Worm (Caenorhabditis elegans): ENCODE data around the gene fbxa-174.

ce11 chrV:17601520-17601919, 43.2 kb upstream of the fbxa-174 start, which contains the start of gene ztf-25:
- TF ChIP-seq unc-62 (GFP tag; optimal IDR thresholded peaks at IDR 0.05 in 1 of 2): no peak
- TF ChIP-seq unc-62 (tag; optimal IDR thresholded peaks at IDR 0.05): no peak
- no peak for TF ChIP-seq unc-130 (GFP tag; optimal IDR thresholded peaks at IDR 0.05)
- no peak for TF ChIP-seq ceh-82 (tag; optimal IDR thresholded peaks at IDR 0.05)
- TF ChIP-seq zip-11 (GFP tag; IDR thresholded peaks at IDR 0.05): no peak
- TF ChIP-seq lin-1 (GFP tag; IDR thresholded peaks at IDR 0.05): no peak
- no peak for TF ChIP-seq ces-1 (GFP tag; optimal IDR thresholded peaks at IDR 0.05)
- no peak for TF ChIP-seq D1046.2 (GFP tag; IDR thresholded peaks at IDR 0.05)
- TF ChIP-seq T26A8.4 (GFP tag; IDR thresholded peaks at IDR 0.05): no peak
- TF ChIP-seq spr-1 (tag; optimal IDR thresholded peaks at IDR 0.05): no peak
- no peak for TF ChIP-seq dve-1 (tag; optimal IDR thresholded peaks at IDR 0.05; ENCODE audit: insufficient read depth)
- TF ChIP-seq fos-1 (tag; optimal IDR thresholded peaks at IDR 0.05): no peak

All from whole organism, L4 larva.